Worm (Caenorhabditis elegans) whole organism, late embryonic: Measurements from ENCODE around the gene Y46G5A.38.

Experiments used
- ama-1 ChIP-seq: fragments of 150-350 bp; optimal IDR thresholded peaks from 2 replicates; lab custom pipeline; 2014
- eyg-1 ChIP-seq: sonication (generic microtip); optimal IDR thresholded peaks from 2 replicates; lab custom pipeline; 2016; ENCODE audit warnings: missing genotype, missing genetic modification characterization, missing compliant biosample characterization
- mec-3 ChIP-seq: sonication (generic microtip); optimal IDR thresholded peaks from 2 replicates; lab custom pipeline; 2016; ENCODE audit warnings: borderline replicate concordance, missing genetic modification characterization, missing compliant biosample characterization
- nfya-1 ChIP-seq: sonication (generic microtip); optimal IDR thresholded peaks from 2 replicates; lab custom pipeline; 2017; ENCODE audit warnings: missing genetic modification characterization, mild to moderate bottlenecking, missing compliant biosample characterization, antibody characterized with exemption, moderate library complexity

ce11 chrII:12805765-12806384 lies 21.0 kb upstream of the Y46G5A.38 start:
- no peak for TF ChIP-seq eyg-1 (tag; lab: Kevin White, UChicago)
- TF ChIP-seq ama-1 (lab: Kevin White, UChicago): no peak
- no peak for TF ChIP-seq mec-3
- peak; percentile 30 for TF ChIP-seq nfya-1 (tag; lab: Kevin White, UChicago)
